Worm (Caenorhabditis elegans) whole organism, early embryonic: ENCODE results near the gene lin-38.

Experiments used
- F13C5.2 ChIP-seq: sonication (generic microtip); optimal IDR thresholded peaks from 2 replicates; lab custom pipeline; 2017; ENCODE audit warnings: mild to moderate bottlenecking, missing genetic modification characterization, inconsistent platforms, missing compliant biosample characterization
- ama-1 ChIP-seq: fragments of 150-350 bp; optimal IDR thresholded peaks from 2 replicates; lab custom pipeline; 2014
- scrt-1 ChIP-seq: fragments of 200-800 bp; sonication (Bioruptor generic); IDR thresholded peaks from 2 replicates; pipeline ENCODE4 v1.3.6; 2022; ENCODE audit warnings: missing genetic modification characterization, missing compliant biosample characterization
- sea-1 ChIP-seq: fragments of 200-800 bp; sonication (Bioruptor generic); conservative IDR thresholded peaks from 2 replicates; pipeline ENCODE4 v1.3.6; 2022; ENCODE audit warnings: missing genetic modification characterization, missing compliant biosample characterization
- tbx-11 ChIP-seq: fragments of 200-800 bp; sonication (Bioruptor generic); IDR thresholded peaks from 2 replicates; pipeline ENCODE4 v1.3.6; 2022; ENCODE audit warnings: missing genetic modification characterization, missing compliant biosample characterization

ce11 chrII:13540956-13541355 lies 34.8 kb upstream of the lin-38 start, which contains the start of the genes noa-1 and Y48E1B.17:
- TF ChIP-seq F13C5.2 (tag; lab: Kevin White, UChicago) = no peak
- TF ChIP-seq scrt-1 = no peak
- TF ChIP-seq ama-1 (lab: Kevin White, UChicago) = no peak
- TF ChIP-seq sea-1 (GFP tag; lab: Robert Waterston, UW) = no peak
- no peak for TF ChIP-seq tbx-11 (GFP tag; lab: Robert Waterston, UW)
